Fruit fly (Drosophila melanogaster) whole organism, embryonic: ENCODE measurements around the gene Srg3.

Source experiments
- Bgb ChIP-seq: fragments of 200-800 bp; sonication (Bioruptor generic); IDR thresholded peaks from 2 replicates; pipeline ENCODE4 v1.3.6; 2022; ENCODE audit warnings: missing biosample characterization, missing genetic modification characterization; ENCODE audit not compliant: partially characterized antibody
- Blimp-1 ChIP-seq: fragments of 200-800 bp; sonication (Bioruptor generic); optimal IDR thresholded peaks from 3 replicates; lab custom pipeline; 2018; ENCODE audit warnings: missing biosample characterization, missing genetic modification characterization, mild to moderate bottlenecking, moderate library complexity, missing genetic modification reagents
- CG10209 ChIP-seq: fragments of 200-800 bp; sonication (Bioruptor generic); optimal IDR thresholded peaks from 3 replicates; lab custom pipeline; 2017; ENCODE audit warnings: missing biosample characterization, mild to moderate bottlenecking, missing genetic modification characterization, missing genetic modification reagents
- CG11723 ChIP-seq: fragments of 200-800 bp; sonication (Bioruptor generic); optimal IDR thresholded peaks from 2 replicates; lab custom pipeline; 2017; ENCODE audit warnings: missing biosample characterization, mild to moderate bottlenecking, missing genetic modification characterization
- CG12391 ChIP-seq: fragments of 200-800 bp; sonication (Bioruptor generic); optimal IDR thresholded peaks from 3 replicates; lab custom pipeline; 2018; ENCODE audit warnings: missing biosample characterization, mild to moderate bottlenecking, missing genetic modification characterization, moderate library complexity
- CG12659 ChIP-seq: fragments of 200-800 bp; sonication (Bioruptor generic); optimal IDR thresholded peaks from 3 replicates; lab custom pipeline; 2017; ENCODE audit warnings: mild to moderate bottlenecking, missing biosample characterization, missing genetic modification reagents, missing genetic modification characterization
- CG12942 ChIP-seq: fragments of 200-800 bp; sonication (Bioruptor generic); optimal IDR thresholded peaks from 3 replicates; lab custom pipeline; 2016; ENCODE audit warnings: missing biosample characterization, missing genetic modification characterization
- CG13424 ChIP-seq: fragments of 200-800 bp; sonication (Bioruptor generic); optimal IDR thresholded peaks from 2 replicates; lab custom pipeline; 2019; ENCODE audit warnings: missing biosample characterization, mild to moderate bottlenecking, missing genetic modification characterization, moderate library complexity
- CG13775 ChIP-seq: fragments of 200-800 bp; sonication (Bioruptor generic); optimal IDR thresholded peaks from 3 replicates; lab custom pipeline; 2017; ENCODE audit warnings: missing biosample characterization, mild to moderate bottlenecking, missing genetic modification characterization
- CG14710 ChIP-seq: fragments of 200-800 bp; sonication (Bioruptor generic); optimal IDR thresholded peaks from 3 replicates; lab custom pipeline; 2019; ENCODE audit warnings: missing biosample characterization, mild to moderate bottlenecking, missing genetic modification characterization, moderate library complexity
- CG15269 ChIP-seq: fragments of 200-800 bp; sonication (Bioruptor generic); optimal IDR thresholded peaks from 2 replicates; lab custom pipeline; 2018; ENCODE audit warnings: missing biosample characterization, mild to moderate bottlenecking, missing genetic modification characterization, moderate library complexity
- CG17385 ChIP-seq: fragments of 200-800 bp; sonication (Bioruptor generic); optimal IDR thresholded peaks from 3 replicates; lab custom pipeline; 2018; ENCODE audit warnings: missing biosample characterization, mild to moderate bottlenecking, missing genetic modification characterization
- CG18619 ChIP-seq: fragments of 200-800 bp; sonication (Bioruptor generic); optimal IDR thresholded peaks from 3 replicates; lab custom pipeline; 2017; ENCODE audit warnings: missing biosample characterization, mild to moderate bottlenecking, missing genetic modification characterization
- CG2120 ChIP-seq: fragments of 200-800 bp; sonication (Bioruptor generic); optimal IDR thresholded peaks from 3 replicates; lab custom pipeline; 2016; ENCODE audit warnings: missing biosample characterization, missing genetic modification characterization
- CG2678 ChIP-seq: fragments of 200-800 bp; sonication (Bioruptor generic); optimal IDR thresholded peaks from 3 replicates; lab custom pipeline; 2019; ENCODE audit warnings: missing biosample characterization, mild to moderate bottlenecking, missing genetic modification characterization, moderate library complexity
- CG30403 ChIP-seq: fragments of 200-800 bp; sonication (Bioruptor generic); optimal IDR thresholded peaks from 3 replicates; lab custom pipeline; 2016; ENCODE audit warnings: missing biosample characterization, missing genetic modification characterization
- CG31365 ChIP-seq: fragments of 200-800 bp; sonication (Bioruptor generic); optimal IDR thresholded peaks from 2 replicates; lab custom pipeline; 2018; ENCODE audit warnings: missing biosample characterization, mild to moderate bottlenecking, missing genetic modification characterization
- CG31441 ChIP-seq: fragments of 200-800 bp; sonication (Bioruptor generic); IDR thresholded peaks from 2 replicates; pipeline ENCODE4 v1.3.6; 2022; ENCODE audit warnings: missing biosample characterization, missing genetic modification characterization
- CG3995 ChIP-seq: fragments of 200-800 bp; sonication (Bioruptor generic); optimal IDR thresholded peaks from 3 replicates; lab custom pipeline; 2016; ENCODE audit warnings: missing biosample characterization, missing genetic modification characterization
- CG7556 ChIP-seq: fragments of 200-800 bp; sonication (Bioruptor generic); optimal IDR thresholded peaks from 2 replicates; lab custom pipeline; 2017; ENCODE audit warnings: missing biosample characterization, mild to moderate bottlenecking, missing genetic modification characterization
- CG7786 ChIP-seq: fragments of 200-800 bp; sonication (Bioruptor generic); optimal IDR thresholded peaks from 2 replicates; lab custom pipeline; 2016; ENCODE audit warnings: missing biosample characterization, missing genetic modification characterization
- CG8765 ChIP-seq: fragments of 200-800 bp; sonication (Bioruptor generic); IDR thresholded peaks from 2 replicates; pipeline ENCODE4 v1.3.6; 2022; ENCODE audit warnings: missing biosample characterization, missing genetic modification characterization
- CG9932 ChIP-seq: fragments of 200-800 bp; sonication (Bioruptor generic); IDR thresholded peaks from 2 replicates; pipeline ENCODE4 v1.3.6; 2022; ENCODE audit warnings: missing biosample characterization, missing genetic modification characterization
- D19B ChIP-seq: fragments of 200-800 bp; sonication (Bioruptor generic); optimal IDR thresholded peaks from 2 replicates; lab custom pipeline; 2017; ENCODE audit warnings: missing biosample characterization, mild to moderate bottlenecking, missing genetic modification characterization
- Hr3 ChIP-seq: fragments of 200-800 bp; sonication (Bioruptor generic); optimal IDR thresholded peaks from 3 replicates; lab custom pipeline; 2016; ENCODE audit warnings: missing biosample characterization, missing genetic modification characterization
- Jarid2 ChIP-seq: fragments of 200-800 bp; sonication (Bioruptor generic); optimal IDR thresholded peaks from 3 replicates; lab custom pipeline; 2017; ENCODE audit warnings: mild to moderate bottlenecking, missing biosample characterization, missing genetic modification reagents, missing genetic modification characterization
- Meics ChIP-seq: fragments of 200-800 bp; sonication (Bioruptor generic); optimal IDR thresholded peaks from 2 replicates; lab custom pipeline; 2017; ENCODE audit warnings: missing biosample characterization, mild to moderate bottlenecking, missing genetic modification characterization
- Oli ChIP-seq: fragments of 200-800 bp; sonication (Bioruptor generic); optimal IDR thresholded peaks from 2 replicates; lab custom pipeline; 2018; ENCODE audit warnings: missing biosample characterization, mild to moderate bottlenecking, missing genetic modification characterization, moderate library complexity
- Rx ChIP-seq: fragments of 200-800 bp; sonication (Bioruptor generic); IDR thresholded peaks from 2 replicates; pipeline ENCODE4 v1.3.6; 2022; ENCODE audit warnings: missing biosample characterization, missing genetic modification characterization
- Sox100B ChIP-seq: fragments of 200-800 bp; sonication (Bioruptor generic); optimal IDR thresholded peaks from 3 replicates; lab custom pipeline; 2018; ENCODE audit warnings: missing biosample characterization, mild to moderate bottlenecking, missing genetic modification characterization
- Vsx1 ChIP-seq: fragments of 200-800 bp; sonication (Bioruptor generic); optimal IDR thresholded peaks from 2 replicates; lab custom pipeline; 2017; ENCODE audit warnings: missing biosample characterization, mild to moderate bottlenecking, missing genetic modification characterization, missing genetic modification reagents
- Xbp1 ChIP-seq: fragments of 200-800 bp; sonication (Bioruptor generic); optimal IDR thresholded peaks from 3 replicates; lab custom pipeline; 2016; ENCODE audit warnings: missing biosample characterization, mild to moderate bottlenecking, missing genetic modification characterization
- al ChIP-seq: fragments of 200-800 bp; sonication (Bioruptor generic); IDR thresholded peaks from 2 replicates; pipeline ENCODE4 v1.3.6; 2022; ENCODE audit warnings: missing biosample characterization, missing genetic modification characterization
- bcd ChIP-seq: fragments of 200-800 bp; sonication (Bioruptor generic); optimal IDR thresholded peaks from 2 replicates; lab custom pipeline; 2017; ENCODE audit warnings: missing biosample characterization, mild to moderate bottlenecking, missing genetic modification characterization
- chif ChIP-seq, 2 experiments: fragments of 200-800 bp; sonication (Bioruptor generic); optimal IDR thresholded peaks; 3 replicates each; lab custom pipeline; 2016; ENCODE audit warnings: missing biosample characterization in 2 of 2, missing genetic modification characterization in 2 of 2
- ci ChIP-seq: fragments of 200-800 bp; sonication (Bioruptor generic); IDR thresholded peaks from 3 replicates; pipeline ENCODE4 v1.3.6; 2022; ENCODE audit warnings: missing biosample characterization, missing genetic modification characterization
- dpn ChIP-seq, 2 experiments: fragments of 200-800 bp; sonication (Bioruptor generic); optimal IDR thresholded peaks; 3 replicates each; lab custom pipeline; 2016; ENCODE audit warnings: missing biosample characterization in 2 of 2, missing genetic modification characterization in 2 of 2
- gem ChIP-seq: fragments of 200-800 bp; sonication (Bioruptor generic); optimal IDR thresholded peaks from 2 replicates; lab custom pipeline; 2019; ENCODE audit warnings: missing biosample characterization, mild to moderate bottlenecking, missing genetic modification characterization, moderate library complexity
- grau ChIP-seq: fragments of 200-800 bp; optimal IDR thresholded peaks from 3 replicates; lab custom pipeline; 2019; ENCODE audit warnings: missing biosample characterization, mild to moderate bottlenecking, missing genetic modification characterization, moderate library complexity
- lilli ChIP-seq: fragments of 200-800 bp; sonication (Bioruptor generic); optimal IDR thresholded peaks from 3 replicates; lab custom pipeline; 2016; ENCODE audit warnings: missing biosample characterization, missing genetic modification characterization
- nmo ChIP-seq: fragments of 200-800 bp; sonication (Bioruptor generic); optimal IDR thresholded peaks from 2 replicates; lab custom pipeline; 2018; ENCODE audit warnings: missing biosample characterization, mild to moderate bottlenecking, missing genetic modification characterization, moderate library complexity
- prd ChIP-seq, 3 experiments: fragments of >200 bp in 2 of 3; fragments of 200-800 bp in 1 of 3; sonication (Bioruptor generic) in 1 of 3; optimal IDR thresholded peaks in 2 of 3; IDR thresholded peaks in 1 of 3; 2 replicates in 2 of 3; 3 replicates in 1 of 3; pipeline versions ENCODE4 v1.3.6 to Lab custom; 2017 to 2022; ENCODE audit warnings: missing biosample characterization in 1 of 3, missing genetic modification characterization in 1 of 3
- psq ChIP-seq: fragments of 200-800 bp; sonication (Bioruptor generic); optimal IDR thresholded peaks from 2 replicates; lab custom pipeline; 2017; ENCODE audit warnings: missing biosample characterization, missing genetic modification characterization
- pum ChIP-seq: fragments of 200-800 bp; sonication (Bioruptor generic); optimal IDR thresholded peaks from 2 replicates; lab custom pipeline; 2016; ENCODE audit warnings: missing biosample characterization, missing genetic modification characterization
- row ChIP-seq: fragments of 200-800 bp; sonication (Bioruptor generic); IDR thresholded peaks from 3 replicates; pipeline ENCODE4 v1.3.6; 2022; ENCODE audit warnings: missing biosample characterization, missing genetic modification characterization
- sc ChIP-seq, 3 experiments: fragments of >200 bp in 2 of 3; fragments of 200-800 bp in 1 of 3; sonication (Bioruptor generic) in 1 of 3; optimal IDR thresholded peaks; 2 replicates in 2 of 3; 3 replicates in 1 of 3; lab custom pipeline; 2017; ENCODE audit warnings: mild to moderate bottlenecking in 1 of 3, missing biosample characterization in 1 of 3, missing genetic modification characterization in 1 of 3, missing genetic modification reagents in 1 of 3
- tio ChIP-seq: fragments of 200-800 bp; sonication (Bioruptor generic); optimal IDR thresholded peaks from 2 replicates; lab custom pipeline; 2017; ENCODE audit warnings: missing biosample characterization, missing genetic modification characterization, inconsistent platforms
- vvl ChIP-seq: fragments of 200-800 bp; sonication (Bioruptor generic); IDR thresholded peaks from 2 replicates; pipeline ENCODE4 v1.3.6; 2022; ENCODE audit warnings: missing biosample characterization, missing genetic modification characterization

Gene Srg3

dm6 chr3L:9468261-9468890 lies 25.3 kb downstream of the Srg3 start:
- TF ChIP-seq Jarid2 (GFP tag; lab: Kevin White, UChicago): peak; percentile 11
- TF ChIP-seq gem (tag; lab: Kevin White, UChicago): peak; percentile 58
- TF ChIP-seq CG13424 (tag; lab: Kevin White, UChicago): peak; percentile 4
- TF ChIP-seq CG12391 (tag; lab: Kevin White, UChicago): peak; percentile 35
- TF ChIP-seq Bgb: no peak
- peak; percentile 34 for TF ChIP-seq grau (tag; lab: Kevin White, UChicago)
- TF ChIP-seq CG30403 (GFP tag; lab: Kevin White, UChicago): peak; percentile 36
- TF ChIP-seq CG11723 (GFP tag; lab: Kevin White, UChicago): peak; percentile 31
- TF ChIP-seq Meics (GFP tag; lab: Kevin White, UChicago): peak; percentile 62
- TF ChIP-seq Sox100B (GFP tag; lab: Kevin White, UChicago): peak; percentile 64
- TF ChIP-seq CG10209 (GFP tag; lab: Kevin White, UChicago): peak; percentile 17
- peak; percentile 13 for TF ChIP-seq CG7786 (GFP tag; lab: Kevin White, UChicago)
- TF ChIP-seq CG8765 (GFP tag; lab: Robert Waterston, UW): no peak
- no peak for TF ChIP-seq CG14710 (tag; lab: Kevin White, UChicago)
- TF ChIP-seq tio: peak; percentile 40
- 0 out of 2 replicates have a peak, but pooled peaks have one; percentile 9 for TF ChIP-seq vvl (GFP tag; lab: Robert Waterston, UW)
- peak; percentile 56 for TF ChIP-seq CG7556 (GFP tag; lab: Kevin White, UChicago)
- no peak for TF ChIP-seq psq (GFP tag; lab: Kevin White, UChicago)
- TF ChIP-seq row: peak; percentile 35; the same call in 2 of the 3 replicates
- peak; percentile 30 for TF ChIP-seq CG15269 (tag; lab: Kevin White, UChicago)
- peak; percentile 26 for TF ChIP-seq Xbp1
- TF ChIP-seq lilli: peak; percentile 27
- TF ChIP-seq Blimp-1 (GFP tag; lab: Kevin White, UChicago): peak; percentile 26
- no peak for TF ChIP-seq prd (optimal IDR thresholded peaks at IDR 0.05; lab: Kevin White, UChicago)
- TF ChIP-seq prd (GFP tag; IDR thresholded peaks at IDR 0.05; lab: Robert Waterston, UW): no peak
- peak; percentile 2 for TF ChIP-seq CG3995 (GFP tag; lab: Kevin White, UChicago)
- peak; percentile 76 for TF ChIP-seq D19B (GFP tag; lab: Kevin White, UChicago)
- TF ChIP-seq CG2678 (tag; lab: Kevin White, UChicago): peak; percentile 73
- TF ChIP-seq sc (optimal IDR thresholded peaks at IDR 0.05; lab: Kevin White, UChicago): no peak
- no peak for TF ChIP-seq sc (GFP tag; optimal IDR thresholded peaks at IDR 0.05; lab: Kevin White, UChicago)
- no peak for TF ChIP-seq Rx (GFP tag; lab: Robert Waterston, UW)
- peak; percentile 12; the same call in 1 of the 2 replicates for TF ChIP-seq CG9932 (GFP tag; lab: Robert Waterston, UW)
- peak; percentile 13 for TF ChIP-seq CG18619 (GFP tag; lab: Kevin White, UChicago)
- TF ChIP-seq dpn (GFP tag; optimal IDR thresholded peaks at IDR 0.05; lab: Kevin White, UChicago): peak; percentile 16 to 33
- TF ChIP-seq pum (GFP tag; lab: Kevin White, UChicago): peak; percentile 25
- TF ChIP-seq CG17385 (GFP tag; lab: Kevin White, UChicago): no peak
- TF ChIP-seq CG13775 (GFP tag; lab: Kevin White, UChicago): peak; percentile 26
- TF ChIP-seq CG31365 (tag; lab: Kevin White, UChicago): no peak
- TF ChIP-seq bcd (GFP tag; lab: Kevin White, UChicago): peak; percentile 21
- TF ChIP-seq CG2120: peak; percentile 66
- TF ChIP-seq al (GFP tag; lab: Robert Waterston, UW): no peak
- TF ChIP-seq CG12659 (GFP tag; lab: Kevin White, UChicago): peak; percentile 17
- TF ChIP-seq Hr3: peak; percentile 1
- peak in 1 of 2 experiments; percentile 9 for TF ChIP-seq chif (GFP tag; optimal IDR thresholded peaks at IDR 0.05; lab: Kevin White, UChicago)
- peak; percentile 31 for TF ChIP-seq Oli (tag; lab: Kevin White, UChicago)
- peak; percentile 63; the same call in 1 of the 2 replicates for TF ChIP-seq CG31441
- no peak for TF ChIP-seq ci (GFP tag; lab: Robert Waterston, UW)
- TF ChIP-seq nmo (GFP tag; lab: Kevin White, UChicago): peak; percentile 38
- peak; percentile 14 for TF ChIP-seq Vsx1 (GFP tag; lab: Kevin White, UChicago)
- no peak for TF ChIP-seq CG12942 (GFP tag; lab: Kevin White, UChicago)
